Worm (Caenorhabditis elegans): ENCODE measurements around the gene gst-40.

DNA sequence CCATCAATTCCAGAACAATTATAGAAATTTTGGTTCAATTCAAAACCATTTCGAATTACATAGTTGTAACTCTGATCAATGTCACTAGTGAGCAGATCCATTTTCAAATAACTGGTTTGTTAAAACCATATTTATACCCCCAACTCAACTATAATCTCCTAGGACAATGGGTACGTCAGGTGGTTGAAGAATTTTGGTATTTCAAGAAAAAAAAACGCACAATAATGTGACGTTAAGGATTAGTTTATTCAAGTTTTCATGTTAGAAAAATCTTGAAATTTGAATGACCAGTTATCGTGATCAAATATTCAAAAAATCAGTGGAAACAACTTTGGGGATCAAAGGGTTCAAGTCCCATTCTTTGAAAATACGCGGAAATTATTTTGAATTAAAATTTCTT is 29.4 kb upstream of the gst-40 start, which contains the start of gene srt-24:
- TF ChIP-seq klf-2 (GFP tag; conservative IDR thresholded peaks at IDR 0.05) = no peak
- TF ChIP-seq T22C8.4 (GFP tag; IDR thresholded peaks at IDR 0.05) = no peak
- TF ChIP-seq tab-1 (GFP tag; IDR thresholded peaks at IDR 0.05) = no peak
- no peak for TF ChIP-seq flt-1 (GFP tag; IDR thresholded peaks at IDR 0.05)
- no peak for TF ChIP-seq ztf-29 (GFP tag; IDR thresholded peaks at IDR 0.05)

Measured in whole organism, midembryonic.